Fruit fly (Drosophila melanogaster) whole organism, adult: ENCODE results near the gene CG33270.
A peak's percentile ranks its signal among the peaks of the same experiment; 100 is the strongest.

Experiments used
- CG12768 ChIP-seq: fragments of 200-800 bp; sonication (Bioruptor generic); optimal IDR thresholded peaks from 2 replicates; lab custom pipeline; 2017; ENCODE audit warnings: missing biosample characterization, missing genetic modification characterization, mild to moderate bottlenecking, moderate library complexity, missing genetic modification reagents
- CG14711 ChIP-seq: fragments of 200-800 bp; sonication (Bioruptor generic); optimal IDR thresholded peaks from 2 replicates; lab custom pipeline; 2018; ENCODE audit warnings: missing biosample characterization, mild to moderate bottlenecking, missing genetic modification characterization, moderate library complexity
- CG1620 ChIP-seq: fragments of 200-800 bp; sonication (Bioruptor generic); optimal IDR thresholded peaks from 2 replicates; lab custom pipeline; 2016; ENCODE audit warnings: missing biosample characterization, missing genetic modification characterization
- CG33017 ChIP-seq: fragments of 200-800 bp; sonication (Bioruptor generic); optimal IDR thresholded peaks from 2 replicates; lab custom pipeline; 2018; ENCODE audit warnings: missing biosample characterization, mild to moderate bottlenecking, missing genetic modification characterization, moderate library complexity
- CG5204 ChIP-seq: fragments of 200-800 bp; sonication (Bioruptor generic); optimal IDR thresholded peaks from 2 replicates; lab custom pipeline; 2016; ENCODE audit warnings: missing biosample characterization, missing genetic modification characterization
- CG7045 ChIP-seq: fragments of 200-800 bp; sonication (Bioruptor generic); optimal IDR thresholded peaks from 2 replicates; lab custom pipeline; 2017; ENCODE audit warnings: missing biosample characterization, mild to moderate bottlenecking, missing genetic modification characterization
- CG7101 ChIP-seq: fragments of 200-800 bp; sonication (Bioruptor generic); optimal IDR thresholded peaks from 2 replicates; lab custom pipeline; 2018; ENCODE audit warnings: missing biosample characterization, mild to moderate bottlenecking, missing genetic modification characterization, moderate library complexity
- Clk ChIP-seq: fragments of 200-800 bp; sonication (Bioruptor generic); optimal IDR thresholded peaks from 2 replicates; lab custom pipeline; 2017; ENCODE audit warnings: missing biosample characterization, missing genetic modification characterization
- Crg-1 ChIP-seq: fragments of 200-800 bp; sonication (Bioruptor generic); optimal IDR thresholded peaks from 2 replicates; lab custom pipeline; 2016; ENCODE audit warnings: missing biosample characterization, missing genetic modification characterization
- Hr96 ChIP-seq: fragments of 200-800 bp; sonication (Bioruptor generic); optimal IDR thresholded peaks from 2 replicates; lab custom pipeline; 2016; ENCODE audit warnings: missing biosample characterization, missing genetic modification characterization
- Mnt ChIP-seq: fragments of 200-800 bp; sonication (Bioruptor generic); optimal IDR thresholded peaks from 2 replicates; lab custom pipeline; 2016; ENCODE audit warnings: missing biosample characterization, mild to moderate bottlenecking, missing genetic modification characterization
- bab1 ChIP-seq: fragments of 200-800 bp; sonication (Bioruptor generic); optimal IDR thresholded peaks from 3 replicates; lab custom pipeline; 2019; ENCODE audit warnings: missing biosample characterization, mild to moderate bottlenecking, missing genetic modification characterization, moderate library complexity
- cic ChIP-seq: fragments of 200-800 bp; sonication (Bioruptor generic); optimal IDR thresholded peaks from 2 replicates; lab custom pipeline; 2017; ENCODE audit warnings: missing biosample characterization, mild to moderate bottlenecking, missing genetic modification characterization, moderate library complexity
- cnc ChIP-seq, 2 experiments: fragments of >200 bp; optimal IDR thresholded peaks; 2 replicates each; lab custom pipeline; 2017
- kay ChIP-seq: fragments of 200-800 bp; sonication (Bioruptor generic); peaks from one replicate; lab custom pipeline; 2016; ENCODE audit warnings: missing biosample characterization, missing genetic modification characterization, borderline replicate concordance
- ovo ChIP-seq: fragments of 200-800 bp; sonication (Bioruptor generic); optimal IDR thresholded peaks from 2 replicates; lab custom pipeline; 2016; ENCODE audit warnings: missing biosample characterization, missing genetic modification characterization
- pad ChIP-seq: fragments of 200-800 bp; sonication (Bioruptor generic); optimal IDR thresholded peaks from 3 replicates; lab custom pipeline; 2017; ENCODE audit warnings: missing biosample characterization, missing genetic modification characterization, mild to moderate bottlenecking, moderate library complexity, missing genetic modification reagents
- tj ChIP-seq: fragments of 200-800 bp; sonication (Bioruptor generic); optimal IDR thresholded peaks from 3 replicates; lab custom pipeline; 2017; ENCODE audit warnings: missing biosample characterization, mild to moderate bottlenecking, missing genetic modification characterization, moderate library complexity
- toe ChIP-seq: fragments of 200-800 bp; sonication (Bioruptor generic); optimal IDR thresholded peaks from 2 replicates; lab custom pipeline; 2016; ENCODE audit warnings: missing biosample characterization, missing genetic modification characterization

The CG33270 gene

dm6 chr3L:11531994-11532732, 46.3 kb downstream of the CG33270 start:
- TF ChIP-seq tj (GFP tag; lab: Kevin White, UChicago) (peak; percentile 47), CG33017 (tag; lab: Kevin White, UChicago) (no peak)

dm6 chr3L:11531300-11531699, 47.1 kb downstream of the CG33270 start:
- TF ChIP-seq Crg-1 (GFP tag; lab: Kevin White, UChicago) = no peak
- peak; percentile 30 for TF ChIP-seq CG33017 (tag; lab: Kevin White, UChicago)
- peak; percentile 79 for TF ChIP-seq cic (GFP tag; lab: Kevin White, UChicago)
- TF ChIP-seq toe = no peak
- peak; percentile 69 for TF ChIP-seq CG12768
- TF ChIP-seq Mnt (GFP tag; lab: Kevin White, UChicago) = peak; percentile 22
- TF ChIP-seq Clk (GFP tag; lab: Kevin White, UChicago) = peak; percentile 4
- TF ChIP-seq kay (GFP tag; lab: Kevin White, UChicago) = peak; percentile 23
- TF ChIP-seq ovo (GFP tag; lab: Kevin White, UChicago) = no peak

dm6 chr3L:11530370-11530769, 48.1 kb downstream of the CG33270 start:
- no peak for TF ChIP-seq cnc (optimal IDR thresholded peaks at IDR 0.05; lab: Kevin White, UChicago)
- no peak for TF ChIP-seq CG7045 (GFP tag; lab: Kevin White, UChicago)
- TF ChIP-seq Crg-1 (GFP tag; lab: Kevin White, UChicago) = no peak
- TF ChIP-seq CG1620 = no peak
- no peak for TF ChIP-seq toe
- TF ChIP-seq cic (GFP tag; lab: Kevin White, UChicago) = no peak
- TF ChIP-seq tj (GFP tag; lab: Kevin White, UChicago) = no peak
- TF ChIP-seq Clk (GFP tag; lab: Kevin White, UChicago) = no peak

- TF ChIP-seq bab1 (GFP tag; lab: Kevin White, UChicago) (no peak), Hr96 (GFP tag; lab: Kevin White, UChicago) (no peak), CG33017 (tag; lab: Kevin White, UChicago) (no peak), tj (GFP tag; lab: Kevin White, UChicago) (no peak), cic (GFP tag; lab: Kevin White, UChicago) (peak; percentile 43), CG7101 (tag; lab: Kevin White, UChicago) (no peak), kay (GFP tag; lab: Kevin White, UChicago) (no peak)
Observed at dm6 chr3L:11529707-11530106, 48.7 kb downstream of the CG33270 start.

- no peak for TF ChIP-seq toe
- TF ChIP-seq CG12768 = peak; percentile 46
- TF ChIP-seq CG7101 (tag; lab: Kevin White, UChicago) = peak; percentile 37
- TF ChIP-seq cic (GFP tag; lab: Kevin White, UChicago) = peak; percentile 57
- no peak for TF ChIP-seq pad
- TF ChIP-seq ovo (GFP tag; lab: Kevin White, UChicago) = peak; percentile 38
- no peak for TF ChIP-seq CG5204
- TF ChIP-seq Mnt (GFP tag; lab: Kevin White, UChicago) = peak; percentile 33
- TF ChIP-seq CG14711 = no peak
- peak; percentile 8 for TF ChIP-seq CG33017 (tag; lab: Kevin White, UChicago)
- TF ChIP-seq tj (GFP tag; lab: Kevin White, UChicago) = no peak
- TF ChIP-seq kay (GFP tag; lab: Kevin White, UChicago) = no peak
- TF ChIP-seq CG7045 (GFP tag; lab: Kevin White, UChicago) = peak; percentile 53
- TF ChIP-seq Crg-1 (GFP tag; lab: Kevin White, UChicago) = peak; percentile 39
Observed at dm6 chr3L:11528397-11528923, 50.0 kb downstream of the CG33270 start.
